Worm (Caenorhabditis elegans): ENCODE data around the gene dhs-27.

ce11 chrX:3414660-3415144 is at the start of gene dhs-27:
- no peak for TF ChIP-seq hlh-30 (tag; optimal IDR thresholded peaks at IDR 0.05; ENCODE audit: insufficient read depth)
- TF ChIP-seq nhr-28 (tag; optimal IDR thresholded peaks at IDR 0.05) = peak; percentile 77
- TF ChIP-seq ztf-11 (tag; optimal IDR thresholded peaks at IDR 0.05) = no peak

All from whole organism, L4 larva.